Fruit fly (Drosophila melanogaster): ENCODE results near the gene CG14367.

Gene CG14367

DNA sequence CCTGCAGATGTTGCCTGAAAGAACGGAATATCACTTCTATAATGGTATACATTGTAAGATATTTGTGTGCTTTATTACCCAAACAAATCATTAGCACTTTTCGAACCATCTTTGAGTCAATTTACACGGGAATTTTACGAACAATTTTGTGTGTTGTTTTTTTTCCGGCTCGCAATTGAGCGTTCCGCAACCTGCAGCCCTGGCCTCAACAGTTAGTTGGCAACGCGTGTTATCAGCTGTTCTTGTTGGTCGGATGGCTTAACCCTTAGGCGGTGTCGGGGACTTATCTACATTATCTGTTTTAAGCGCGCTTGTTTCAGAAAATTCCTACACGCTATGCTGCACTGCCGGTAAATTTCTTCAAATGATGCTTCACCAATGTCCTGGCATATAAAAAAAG lies 16.8 kb downstream of the CG14367 start:
- TF ChIP-seq CG17801 (GFP tag; optimal IDR thresholded peaks at IDR 0.05; ENCODE audit: partially characterized antibody): peak; percentile 34

dm6 chr3R:13711735-13712134 lies 17.9 kb downstream of the CG14367 start, which contains the start of the genes primo-1 and primo-2:
primo-1 (minus strand) TSS chr3R:13711835.
primo-2 (minus strand) TSS chr3R:13711835.
- no peak for TF ChIP-seq CG17801 (GFP tag; optimal IDR thresholded peaks at IDR 0.05; ENCODE audit: partially characterized antibody)

DNA sequence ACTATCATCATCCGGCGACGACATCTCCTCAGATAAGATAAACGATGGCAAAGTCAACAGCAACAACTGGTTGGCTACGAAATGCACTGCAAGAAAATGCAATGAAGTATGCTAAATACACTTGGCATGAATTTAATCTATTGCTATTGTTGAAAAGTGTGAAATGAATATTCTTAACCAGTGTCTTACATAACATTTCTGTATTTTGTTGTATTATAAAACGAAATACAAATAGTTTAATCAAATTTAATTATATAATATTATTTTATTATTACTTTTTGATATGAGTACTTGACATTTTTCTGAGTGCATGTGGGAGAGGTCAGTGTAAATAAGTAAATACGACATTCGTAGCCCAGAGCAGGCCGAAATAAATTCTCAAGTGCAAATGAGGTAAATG lies 19.7 kb downstream of the CG14367 start:
- TF ChIP-seq CG17801 (GFP tag; optimal IDR thresholded peaks at IDR 0.05; ENCODE audit: partially characterized antibody): no peak

- TF ChIP-seq CG17801 (GFP tag; optimal IDR thresholded peaks at IDR 0.05; ENCODE audit: partially characterized antibody): no peak
These were observed 20.2 kb downstream of the CG14367 start for dm6 chr3R:13713984-13714532.

DNA sequence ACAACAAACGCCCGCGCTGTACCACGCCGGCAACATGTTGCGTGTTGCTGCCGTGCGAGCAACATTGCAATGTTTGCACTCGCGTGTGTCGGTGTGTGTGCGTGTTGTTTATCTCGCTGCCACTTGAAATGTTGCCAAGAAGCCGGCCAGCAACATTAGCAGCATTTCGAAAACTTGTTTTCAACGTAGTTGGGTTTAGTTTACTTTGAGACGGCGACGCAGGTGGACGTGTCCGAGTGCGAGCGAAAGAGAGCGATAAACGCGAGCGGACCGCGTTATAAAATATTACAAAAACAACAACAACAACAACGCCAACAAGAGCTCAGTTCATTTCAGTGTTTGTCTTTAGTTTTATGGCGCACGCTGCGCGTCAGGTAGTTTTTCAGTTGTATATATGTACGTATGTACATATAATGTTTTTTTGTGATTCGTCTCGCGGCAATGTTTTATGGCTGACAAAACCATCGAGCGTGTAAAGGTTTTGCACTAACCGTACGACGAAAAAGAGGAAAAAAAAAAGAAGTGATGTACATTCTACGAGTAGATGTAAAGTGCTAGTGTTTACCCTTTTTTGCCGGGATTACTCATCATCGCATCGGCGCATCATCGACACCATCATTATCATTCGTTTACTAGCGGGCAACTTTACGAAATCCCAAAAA lies 21.3 kb downstream of the CG14367 start, which contains the start of gene kmr:
Gene kmr (plus strand): TSS at position 196 of the 662 bp plus-strand sequence.
- peak; percentile 71 for TF ChIP-seq CG17801 (GFP tag; optimal IDR thresholded peaks at IDR 0.05; ENCODE audit: partially characterized antibody)

DNA sequence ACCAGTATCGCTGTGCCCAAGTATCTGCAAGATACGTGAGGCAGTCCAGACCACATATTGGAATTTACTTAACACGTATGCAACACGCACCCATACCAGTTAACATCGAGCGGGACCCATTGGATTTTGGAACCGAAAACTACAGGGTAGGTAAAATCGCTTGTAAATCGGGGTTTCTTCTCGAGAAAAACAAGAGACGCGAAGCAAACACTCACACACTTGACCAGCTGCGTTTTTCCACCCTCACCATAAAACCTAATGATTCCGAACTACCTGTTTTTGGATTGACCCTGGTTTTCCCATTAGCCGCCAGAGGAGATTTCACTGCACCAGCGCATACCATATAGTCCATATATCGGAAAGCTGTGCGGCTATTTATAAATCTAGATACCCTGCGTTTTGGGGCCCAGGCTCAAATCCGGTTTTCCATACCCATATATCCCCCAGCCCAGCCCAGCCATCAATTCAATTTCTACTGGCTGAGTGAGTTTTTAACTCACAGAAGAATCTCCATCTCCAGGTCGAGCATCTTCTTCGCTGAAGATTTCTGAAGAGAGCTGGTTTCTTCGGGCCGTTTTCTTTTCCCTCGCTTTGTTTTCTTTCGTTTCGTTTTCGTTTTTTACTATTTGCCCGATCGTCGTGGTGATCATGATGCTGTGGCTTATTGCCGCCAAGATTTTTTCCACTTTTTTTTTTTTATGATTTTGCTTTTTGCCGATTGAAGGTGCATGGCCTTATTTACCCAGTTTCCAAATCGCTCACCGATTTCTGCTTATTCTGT lies 22.0 kb downstream of the CG14367 start:
- no peak for TF ChIP-seq CG17801 (GFP tag; optimal IDR thresholded peaks at IDR 0.05; ENCODE audit: partially characterized antibody)

DNA sequence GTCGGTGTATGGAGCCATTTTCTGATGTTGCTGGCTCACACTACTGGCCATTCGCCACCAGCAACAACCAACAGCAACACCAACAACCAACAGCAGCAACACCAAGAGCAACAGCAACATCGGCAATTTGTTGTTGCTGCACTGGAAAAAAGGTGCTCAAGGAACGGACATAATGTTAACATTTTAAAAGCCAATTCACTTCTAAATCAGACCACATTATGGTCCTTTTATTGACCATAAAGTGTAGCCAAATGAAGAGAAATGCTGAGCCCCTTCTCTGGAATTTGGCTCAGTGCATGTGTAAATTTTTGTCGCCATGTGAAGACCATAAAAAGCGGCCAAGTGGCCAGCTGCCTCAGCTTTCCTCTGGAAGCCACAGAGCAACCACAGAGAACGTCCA lies 23.0 kb downstream of the CG14367 start:
- no peak for TF ChIP-seq CG17801 (GFP tag; optimal IDR thresholded peaks at IDR 0.05; ENCODE audit: partially characterized antibody)

dm6 chr3R:13718076-13718475 lies 24.2 kb downstream of the CG14367 start, which contains the start of gene Ubc87F:
Ubc87F (minus strand) TSS chr3R:13718176.
- no peak for TF ChIP-seq CG17801 (GFP tag; optimal IDR thresholded peaks at IDR 0.05; ENCODE audit: partially characterized antibody)

DNA sequence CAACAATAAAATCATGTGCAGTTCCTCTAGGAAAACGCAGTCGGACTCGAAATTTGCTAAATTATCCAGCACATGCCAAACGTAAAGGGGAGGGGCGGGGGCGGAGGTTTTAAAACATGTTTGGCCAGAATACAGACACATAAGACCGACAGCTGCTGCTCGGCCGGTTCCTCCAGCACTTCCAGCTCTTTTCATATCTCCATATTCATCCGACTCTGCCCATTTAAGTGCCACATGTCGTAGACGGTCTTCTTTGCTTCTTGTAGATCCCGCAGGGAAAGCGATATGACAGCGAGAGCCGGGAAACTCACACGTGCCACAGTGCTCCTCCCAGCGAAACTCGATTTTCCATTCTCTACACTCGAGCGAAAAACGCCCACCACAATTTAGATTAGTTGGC lies 25.2 kb downstream of the CG14367 start:
- no peak for TF ChIP-seq CG17801 (GFP tag; optimal IDR thresholded peaks at IDR 0.05; ENCODE audit: partially characterized antibody)

DNA sequence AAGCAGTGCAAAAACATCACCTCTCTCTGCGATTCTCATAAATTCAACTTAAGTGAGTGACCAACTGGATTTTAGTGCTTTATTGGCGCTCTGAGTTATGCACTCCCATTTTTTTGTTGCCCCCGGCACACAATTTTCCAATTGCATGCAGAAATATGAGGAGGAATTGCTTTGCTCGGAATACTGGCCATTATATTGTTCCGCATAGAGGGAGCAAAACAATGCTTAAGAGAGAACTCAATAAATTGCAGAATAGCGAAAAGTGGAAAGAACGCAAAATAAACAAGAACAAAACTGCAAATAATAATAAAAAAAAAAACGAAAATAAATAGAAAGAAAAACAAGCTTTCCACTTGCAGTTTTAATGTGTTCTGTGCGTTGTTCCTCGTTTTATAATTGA lies 26.9 kb downstream of the CG14367 start:
- peak; percentile 30 for TF ChIP-seq CG17801 (GFP tag; optimal IDR thresholded peaks at IDR 0.05; ENCODE audit: partially characterized antibody)

dm6 chr3R:13721998-13722397 lies 28.1 kb downstream of the CG14367 start:
- TF ChIP-seq CG17801 (GFP tag; optimal IDR thresholded peaks at IDR 0.05; ENCODE audit: partially characterized antibody): no peak

DNA sequence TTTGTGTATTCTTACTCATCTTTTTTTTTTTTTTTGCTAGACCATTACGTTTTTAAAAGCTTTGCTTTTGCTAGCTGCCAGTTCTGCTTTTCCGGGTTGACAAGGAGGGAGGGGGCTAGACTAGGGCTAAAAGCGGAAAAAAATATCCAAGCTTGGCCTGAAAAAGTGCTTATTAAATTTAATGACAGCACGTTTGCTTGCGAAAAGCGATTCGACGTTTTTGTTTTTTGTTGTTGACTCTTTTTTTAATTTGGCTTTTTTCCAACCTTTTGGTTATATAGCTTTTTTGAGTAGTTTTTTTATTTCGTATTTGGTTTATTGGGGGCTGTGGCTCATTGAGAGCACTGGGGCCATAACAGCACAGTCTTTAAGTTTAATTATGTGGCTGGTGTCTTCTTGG lies 28.6 kb downstream of the CG14367 start:
- peak; percentile 92 for TF ChIP-seq CG17801 (GFP tag; optimal IDR thresholded peaks at IDR 0.05; ENCODE audit: partially characterized antibody)

DNA sequence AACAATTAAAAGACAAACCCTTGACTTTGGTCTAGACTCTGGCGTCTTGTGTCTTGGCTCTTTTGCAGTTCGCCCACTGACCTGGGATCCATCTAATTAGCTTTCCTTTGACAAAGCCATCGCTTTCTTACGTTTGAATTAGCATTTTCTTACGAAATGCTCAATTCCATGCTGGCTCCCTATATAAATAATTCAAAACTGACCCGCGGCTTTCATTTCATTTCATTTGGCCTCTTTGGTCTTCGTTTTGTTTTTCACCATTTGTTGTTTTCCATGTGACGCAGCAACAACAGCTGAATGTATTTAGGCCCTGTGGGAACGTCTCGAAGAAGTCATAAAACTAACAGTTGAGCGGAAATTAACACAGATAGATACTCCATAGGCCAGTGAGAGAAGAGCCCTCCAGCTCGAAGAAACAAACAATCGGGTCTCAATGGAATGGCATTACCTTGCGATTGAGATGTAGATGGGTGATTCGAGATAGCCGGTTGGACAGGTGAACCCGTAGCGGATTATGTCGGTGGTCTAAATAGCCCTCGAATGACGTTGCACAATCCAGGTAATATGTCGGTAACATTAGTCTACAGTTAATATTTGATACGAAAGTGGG lies 30.3 kb downstream of the CG14367 start:
- no peak for TF ChIP-seq CG17801 (GFP tag; optimal IDR thresholded peaks at IDR 0.05; ENCODE audit: partially characterized antibody)

DNA sequence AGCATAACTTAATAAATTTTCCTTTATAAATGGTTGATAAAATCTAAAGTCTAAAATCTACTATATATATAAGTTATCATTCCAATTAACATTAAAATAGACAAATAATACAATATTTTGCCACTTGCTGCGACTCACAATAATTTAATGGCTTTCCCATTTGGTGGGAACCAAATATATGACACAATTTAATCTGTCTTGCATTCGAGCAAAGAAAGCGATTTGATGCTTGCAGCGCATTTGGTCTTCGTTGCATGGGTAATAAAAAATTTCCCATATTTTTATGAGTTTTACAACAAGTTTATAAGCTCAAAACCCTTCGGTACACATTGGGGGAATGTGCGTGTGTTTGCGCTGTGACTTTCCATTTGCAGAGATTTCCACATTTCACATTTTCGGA lies 32.9 kb downstream of the CG14367 start:
- TF ChIP-seq CG17801 (GFP tag; optimal IDR thresholded peaks at IDR 0.05; ENCODE audit: partially characterized antibody): no peak

DNA sequence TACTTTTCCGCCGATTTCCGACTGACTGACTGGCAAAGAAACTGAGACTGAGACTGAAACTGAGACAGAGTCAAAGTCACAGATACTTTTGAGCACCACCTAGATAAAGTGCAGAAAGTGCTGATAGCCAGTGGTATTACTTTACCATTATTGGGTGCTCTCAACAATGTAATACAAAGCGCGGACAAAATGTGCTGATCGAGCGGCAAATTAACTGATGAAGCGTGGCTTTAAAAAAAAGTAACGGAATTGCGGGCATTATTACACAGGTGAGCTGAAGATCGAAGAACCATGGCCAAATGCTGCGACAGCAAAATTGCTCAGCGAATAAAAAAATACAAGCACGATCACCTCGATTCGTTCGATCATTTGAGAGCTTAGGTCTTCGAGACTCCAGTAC lies 35.0 kb downstream of the CG14367 start:
- TF ChIP-seq CG17801 (GFP tag; optimal IDR thresholded peaks at IDR 0.05; ENCODE audit: partially characterized antibody): peak; percentile 11
